Worm (Caenorhabditis elegans) whole organism, L4/young adult: Measurements from ENCODE around the gene T04C10.3.

Experiments
- W03F9.2 ChIP-seq: fragments of 150-350 bp; optimal IDR thresholded peaks from 2 replicates; lab custom pipeline; 2014; ENCODE audit warnings: missing biosample characterization, missing genetic modification characterization
- him-1 ChIP-seq: sonication (generic microtip); optimal IDR thresholded peaks from 2 replicates; lab custom pipeline; 2016; ENCODE audit warnings: missing genotype, missing genetic modification reagents, missing genetic modification characterization, missing compliant biosample characterization

- TF ChIP-seq him-1 (tag; lab: Kevin White, UChicago) (no peak), W03F9.2 (tag; lab: Kevin White, UChicago) (no peak)
Measured at ce11 chrX:14809905-14810304, 2.3 kb upstream of the T04C10.3 start.
